Worm (Caenorhabditis elegans): ENCODE measurements around the gene cest-9.1.

The cest-9.1 gene

ce11 chrX:12221817-12222216 is 4.2 kb upstream of the cest-9.1 start, which contains the start of gene cest-9.2:
TSS of gene cest-9.2 (plus strand) at chrX:12222117.
- TF ChIP-seq snpc-4 (tag; optimal IDR thresholded peaks at IDR 0.05), result no peak
- TF ChIP-seq lsy-2 (tag; optimal IDR thresholded peaks at IDR 0.05), result no peak
- no peak for TF ChIP-seq crh-2 (tag; optimal IDR thresholded peaks at IDR 0.05)
- TF ChIP-seq sma-9 (GFP tag; optimal IDR thresholded peaks at IDR 0.05), result no peak
- TF ChIP-seq sma-9 (tag; optimal IDR thresholded peaks at IDR 0.05), result no peak
- no peak for TF ChIP-seq unc-62 (GFP tag; optimal IDR thresholded peaks at IDR 0.05)

ce11 chrX:12222723-12223122 is 3.3 kb upstream of the cest-9.1 start:
- TF ChIP-seq nhr-129 (tag; optimal IDR thresholded peaks at IDR 0.05) (no peak), nhr-77 (tag; optimal IDR thresholded peaks at IDR 0.05) (no peak), gmeb-1 (tag; optimal IDR thresholded peaks at IDR 0.05) (no peak), lin-39 (tag; optimal IDR thresholded peaks at IDR 0.05) (no peak), skn-1 (tag; optimal IDR thresholded peaks at IDR 0.05) (no peak), ztf-1 (GFP tag; conservative IDR thresholded peaks at IDR 0.05) (no peak), C34F6.9 (tag; optimal IDR thresholded peaks at IDR 0.05) (no peak), nhr-25 (tag; optimal IDR thresholded peaks at IDR 0.05) (no peak), unc-39 (tag; optimal IDR thresholded peaks at IDR 0.05) (no peak), lin-13 (GFP tag; optimal IDR thresholded peaks at IDR 0.05) (no peak), nhr-11 (tag; optimal IDR thresholded peaks at IDR 0.05) (no peak), ceh-16 (tag; optimal IDR thresholded peaks at IDR 0.05) (no peak), nhr-23 (tag; optimal IDR thresholded peaks at IDR 0.05) (no peak), nhr-12 (tag; optimal IDR thresholded peaks at IDR 0.05) (no peak), sma-9 (GFP tag; optimal IDR thresholded peaks at IDR 0.05) (no peak), sma-9 (tag; optimal IDR thresholded peaks at IDR 0.05) (no peak), nhr-21 (tag; optimal IDR thresholded peaks at IDR 0.05) (no peak), lin-11 (tag; optimal IDR thresholded peaks at IDR 0.05) (no peak), zag-1 (tag; optimal IDR thresholded peaks at IDR 0.05) (no peak)

- TF ChIP-seq R02D3.7 (tag; optimal IDR thresholded peaks at IDR 0.05) (no peak), peb-1 (tag; optimal IDR thresholded peaks at IDR 0.05) (no peak), ama-1 (optimal IDR thresholded peaks at IDR 0.05) (no peak), aly-2 (tag; optimal IDR thresholded peaks at IDR 0.05) (no peak), crh-2 (tag; optimal IDR thresholded peaks at IDR 0.05) (no peak), sma-9 (GFP tag; optimal IDR thresholded peaks at IDR 0.05) (no peak), sma-9 (tag; optimal IDR thresholded peaks at IDR 0.05) (no peak), elt-3 (tag; optimal IDR thresholded peaks at IDR 0.05) (no peak), nhr-11 (tag; optimal IDR thresholded peaks at IDR 0.05) (no peak), mbf-1 (tag; optimal IDR thresholded peaks at IDR 0.05) (no peak), unc-55 (GFP tag; optimal IDR thresholded peaks at IDR 0.05) (no peak), lsy-2 (tag; optimal IDR thresholded peaks at IDR 0.05) (no peak), lin-11 (tag; optimal IDR thresholded peaks at IDR 0.05) (no peak)
Measured at ce11 chrX:12227130-12227529, 1.1 kb downstream of the cest-9.1 start.

- TF ChIP-seq nhr-11 (tag; optimal IDR thresholded peaks at IDR 0.05) (no peak), crh-2 (tag; optimal IDR thresholded peaks at IDR 0.05) (no peak), lsy-2 (tag; optimal IDR thresholded peaks at IDR 0.05) (no peak), sma-9 (GFP tag; optimal IDR thresholded peaks at IDR 0.05) (no peak), sma-9 (tag; optimal IDR thresholded peaks at IDR 0.05) (no peak), nhr-237 (tag; optimal IDR thresholded peaks at IDR 0.05) (no peak), ztf-4 (tag; optimal IDR thresholded peaks at IDR 0.05) (no peak), lin-11 (tag; optimal IDR thresholded peaks at IDR 0.05) (no peak), ceh-82 (tag; optimal IDR thresholded peaks at IDR 0.05) (no peak), unc-39 (tag; optimal IDR thresholded peaks at IDR 0.05) (no peak), snpc-4 (tag; optimal IDR thresholded peaks at IDR 0.05) (no peak), ceh-16 (tag; optimal IDR thresholded peaks at IDR 0.05) (no peak), ama-1 (optimal IDR thresholded peaks at IDR 0.05) (no peak), C34F6.9 (tag; optimal IDR thresholded peaks at IDR 0.05) (no peak), nhr-129 (tag; optimal IDR thresholded peaks at IDR 0.05) (no peak), mdl-1 (tag; optimal IDR thresholded peaks at IDR 0.05) (no peak), fos-1 (tag; optimal IDR thresholded peaks at IDR 0.05) (no peak), nhr-6 (tag; optimal IDR thresholded peaks at IDR 0.05) (no peak), zag-1 (tag; optimal IDR thresholded peaks at IDR 0.05) (no peak)
Measured at ce11 chrX:12229651-12230050, 3.7 kb downstream of the cest-9.1 start, which contains the start of gene cest-7. TSS of gene cest-7 (plus strand) at chrX:12229951.

- peak; percentile 11 for TF ChIP-seq fos-1 (tag; optimal IDR thresholded peaks at IDR 0.05)
- TF ChIP-seq zag-1 (tag; optimal IDR thresholded peaks at IDR 0.05), result no peak
- TF ChIP-seq unc-39 (tag; optimal IDR thresholded peaks at IDR 0.05), result no peak
Measured at ce11 chrX:12230357-12230756, 4.4 kb downstream of the cest-9.1 start.

All from whole organism, L2 larva.